Worm (Caenorhabditis elegans) whole organism, L4/young adult: ENCODE data around the gene lpr-6.

Experiments used
- W03F9.2 ChIP-seq: fragments of 150-350 bp; optimal IDR thresholded peaks from 2 replicates; lab custom pipeline; 2014; ENCODE audit warnings: missing biosample characterization, missing genetic modification characterization
- dao-5 ChIP-seq: sonication (generic microtip); optimal IDR thresholded peaks from 2 replicates; lab custom pipeline; 2016; ENCODE audit warnings: missing genotype, missing genetic modification characterization, moderate library complexity, missing compliant biosample characterization
- him-1 ChIP-seq: sonication (generic microtip); optimal IDR thresholded peaks from 2 replicates; lab custom pipeline; 2016; ENCODE audit warnings: missing genotype, missing genetic modification reagents, missing genetic modification characterization, missing compliant biosample characterization

DNA sequence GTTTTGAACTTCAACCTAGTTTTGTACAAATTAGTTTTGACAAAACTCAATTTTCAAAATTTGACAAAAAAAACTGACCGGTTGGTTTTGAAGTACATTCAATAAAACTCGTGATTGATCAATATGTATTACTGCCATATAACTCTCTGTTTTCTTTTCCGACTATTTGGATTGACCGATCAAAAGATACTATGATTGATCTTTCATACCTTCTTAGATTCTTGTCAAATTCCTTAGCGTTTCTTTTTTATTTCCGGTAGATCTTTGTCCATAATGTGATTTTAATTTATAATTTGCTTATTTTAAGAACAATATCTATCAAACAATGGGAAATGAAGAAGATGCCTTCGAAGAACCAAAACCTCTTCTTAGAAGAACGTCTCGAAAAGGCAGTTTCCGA lies 47.5 kb upstream of the lpr-6 start, which contains the start of gene F58A3.3:
- TF ChIP-seq him-1 (tag; lab: Kevin White, UChicago) (no peak), W03F9.2 (tag; lab: Kevin White, UChicago) (no peak), dao-5 (no peak)
